Fruit fly (Drosophila melanogaster): Measurements from ENCODE around the gene CG32281.
A peak's percentile ranks its signal among the peaks of the same experiment; 100 is the strongest.

The CG32281 gene

DNA sequence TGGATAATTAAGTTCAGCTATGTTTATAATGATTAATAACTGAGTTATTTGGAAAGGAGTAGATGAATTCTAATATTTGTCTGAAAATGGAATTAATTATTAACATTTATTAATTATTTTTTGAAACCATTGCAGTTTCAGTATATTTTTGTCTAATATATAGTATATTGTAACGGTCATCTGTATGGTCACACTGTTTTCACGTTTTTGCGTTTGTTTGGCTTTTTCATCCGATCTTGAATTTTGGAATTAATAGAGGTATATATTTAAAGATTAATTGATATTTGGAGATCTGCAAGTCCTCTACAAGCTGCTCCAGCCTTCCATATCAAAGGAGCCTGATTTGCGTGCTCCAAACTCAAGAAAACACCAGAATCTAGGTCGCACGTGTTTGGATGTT, at the start of gene CG32281, which contains the start of gene CG32278:
CG32281 (plus strand) TSS at position 269 of the 400 bp plus-strand sequence.
CG32278 (plus strand) TSS at position 180 of the 400 bp plus-strand sequence.
- no peak for TF ChIP-seq dsf (GFP tag; optimal IDR thresholded peaks at IDR 0.05; ENCODE audit: borderline replicate concordance)
- no peak for TF ChIP-seq Mio (GFP tag; optimal IDR thresholded peaks at IDR 0.05)
- no peak for TF ChIP-seq Hnf4 (GFP tag; optimal IDR thresholded peaks at IDR 0.05)
- no peak for TF ChIP-seq sv (GFP tag; optimal IDR thresholded peaks at IDR 0.05)
- TF ChIP-seq Sp1 (GFP tag; optimal IDR thresholded peaks at IDR 0.05) = no peak
- TF ChIP-seq Myc (optimal IDR thresholded peaks at IDR 0.05) = no peak

dm6 chr3L:3121769-3122432, 47.3 kb upstream of the CG32281 start:
- TF ChIP-seq Sp1 (GFP tag; optimal IDR thresholded peaks at IDR 0.05) (peak; percentile 8), HLH106 (tag; optimal IDR thresholded peaks at IDR 0.05) (no peak)

dm6 chr3L:3122688-3123316, 46.4 kb upstream of the CG32281 start:
- TF ChIP-seq N (GFP tag; optimal IDR thresholded peaks at IDR 0.05) = no peak
- no peak for TF ChIP-seq sv (GFP tag; optimal IDR thresholded peaks at IDR 0.05)
- no peak for TF ChIP-seq Vsx2 (GFP tag; optimal IDR thresholded peaks at IDR 0.05; ENCODE audit: partially characterized antibody)
- no peak for TF ChIP-seq ey (GFP tag; optimal IDR thresholded peaks at IDR 0.05)
- TF ChIP-seq Mio (GFP tag; optimal IDR thresholded peaks at IDR 0.05) = no peak
- TF ChIP-seq Dfd (GFP tag; optimal IDR thresholded peaks at IDR 0.05) = no peak
- TF ChIP-seq CG9705 (GFP tag; optimal IDR thresholded peaks at IDR 0.05) = no peak
- no peak for TF ChIP-seq foxo (GFP tag; optimal IDR thresholded peaks at IDR 0.05)
- no peak for TF ChIP-seq CrebA (GFP tag; optimal IDR thresholded peaks at IDR 0.05; ENCODE audit: borderline replicate concordance)
- TF ChIP-seq lola (GFP tag; optimal IDR thresholded peaks at IDR 0.05) = no peak
- TF ChIP-seq jim (GFP tag; optimal IDR thresholded peaks at IDR 0.05) = no peak
- no peak for TF ChIP-seq Jra (GFP tag; optimal IDR thresholded peaks at IDR 0.05)
- TF ChIP-seq dsf (GFP tag; optimal IDR thresholded peaks at IDR 0.05; ENCODE audit: borderline replicate concordance) = no peak

- no peak for TF ChIP-seq Rel (GFP tag; optimal IDR thresholded peaks at IDR 0.05)
- TF ChIP-seq Rel (tag; optimal IDR thresholded peaks at IDR 0.05) = peak; percentile 1
- TF ChIP-seq dmrt93B (GFP tag; optimal IDR thresholded peaks at IDR 0.05) = no peak
- TF ChIP-seq N (GFP tag; optimal IDR thresholded peaks at IDR 0.05) = no peak
- no peak for TF ChIP-seq GATAd (GFP tag; optimal IDR thresholded peaks at IDR 0.05)
- TF ChIP-seq Dfd (GFP tag; optimal IDR thresholded peaks at IDR 0.05) = no peak
- TF ChIP-seq foxo (GFP tag; optimal IDR thresholded peaks at IDR 0.05) = peak in 1 of 2 experiments; percentile 27
- peak; percentile 4 for TF ChIP-seq h (GFP tag; optimal IDR thresholded peaks at IDR 0.05)
- TF ChIP-seq tai (GFP tag; optimal IDR thresholded peaks at IDR 0.05) = no peak
- no peak for TF ChIP-seq dl (GFP tag; optimal IDR thresholded peaks at IDR 0.05; ENCODE audit: insufficient read depth in 1 of 2, partially characterized antibody in 2 of 2)
These were observed 44.7 kb upstream of the CG32281 start for dm6 chr3L:3124519-3124918.

DNA sequence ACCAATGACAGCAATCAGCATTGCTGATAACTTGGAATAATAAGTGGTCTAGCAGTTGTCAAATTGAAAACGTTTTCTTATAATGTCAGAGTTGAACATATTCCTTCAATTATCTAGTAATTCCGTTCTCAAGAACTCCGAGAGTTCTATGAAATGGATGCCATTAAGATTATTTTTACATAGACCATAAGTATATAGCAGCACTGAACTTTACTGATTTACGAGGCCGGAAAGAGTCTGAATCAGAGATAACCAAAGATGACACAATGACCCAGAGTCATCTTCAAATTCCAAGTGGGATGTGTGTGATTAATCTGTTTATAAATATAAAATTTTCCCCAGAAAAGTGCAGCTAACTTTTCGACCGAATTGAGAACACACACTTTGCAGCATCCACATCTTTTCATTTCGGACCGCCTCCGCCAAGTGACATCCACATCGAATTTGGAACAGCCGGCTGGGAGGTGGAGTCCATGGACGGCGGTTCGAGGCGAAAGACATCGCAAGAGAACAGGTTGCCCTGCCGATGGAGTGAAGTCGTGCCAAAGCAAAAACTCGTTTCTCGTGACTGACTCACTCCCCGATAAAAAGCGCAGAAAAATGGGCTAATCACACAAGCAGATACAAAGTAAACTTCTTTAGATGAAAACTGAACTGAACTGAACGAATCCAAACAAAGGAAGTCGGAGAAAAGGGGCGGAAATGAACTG, 44.1 kb upstream of the CG32281 start:
- TF ChIP-seq Dif (GFP tag; optimal IDR thresholded peaks at IDR 0.05; ENCODE audit: partially characterized antibody) (no peak), woc (GFP tag; optimal IDR thresholded peaks at IDR 0.05) (peak; percentile 7), Vsx2 (GFP tag; optimal IDR thresholded peaks at IDR 0.05; ENCODE audit: partially characterized antibody) (peak; percentile 62)

DNA sequence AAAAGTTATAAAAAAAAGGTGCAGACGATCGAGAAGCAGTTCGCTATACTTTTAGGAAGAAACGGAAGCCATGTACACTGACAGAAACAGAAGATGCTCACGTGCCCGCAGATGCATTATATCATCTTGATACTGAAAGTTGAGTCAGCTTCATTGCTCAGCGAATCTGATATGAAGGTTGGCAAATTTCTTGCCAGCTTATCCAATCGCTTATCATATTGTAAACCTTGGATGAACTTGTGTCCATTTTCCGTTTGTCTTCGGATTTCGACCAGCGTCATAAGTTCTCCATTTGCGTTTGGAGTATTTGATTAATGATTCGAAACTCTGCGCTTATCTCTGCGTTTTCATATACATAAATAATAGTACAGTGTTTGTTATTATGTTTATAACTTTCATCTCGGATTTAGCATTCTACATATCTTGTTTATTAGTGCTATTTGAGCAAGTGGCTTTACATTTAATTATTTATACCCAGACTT, 43.5 kb upstream of the CG32281 start:
- no peak for TF ChIP-seq Hr78 (GFP tag; optimal IDR thresholded peaks at IDR 0.05)
- TF ChIP-seq psq (GFP tag; optimal IDR thresholded peaks at IDR 0.05) = peak; percentile 25
- peak; percentile 5 for TF ChIP-seq ey (GFP tag; optimal IDR thresholded peaks at IDR 0.05)

All from whole organism, wandering third instar larva.